Worm (Caenorhabditis elegans) whole organism, L4 larva: Measurements from ENCODE around the gene moc-6.

Source experiments
- F10B5.3 ChIP-seq: sonication (generic microtip); optimal IDR thresholded peaks from 2 replicates; lab custom pipeline; 2016; ENCODE audit warnings: mild to moderate bottlenecking, missing genetic modification characterization, missing compliant biosample characterization
- F44E2.7 ChIP-seq: fragments of 200-800 bp; sonication (Bioruptor generic); IDR thresholded peaks from 2 replicates; pipeline ENCODE4 v2.1.2; 2022; ENCODE audit warnings: missing genetic modification characterization, missing compliant biosample characterization
- F49E8.2 ChIP-seq: sonication (generic microtip); optimal IDR thresholded peaks from 2 replicates; lab custom pipeline; 2016; ENCODE audit warnings: missing compliant biosample characterization, mild to moderate bottlenecking, missing genetic modification characterization, borderline replicate concordance
- T20F7.1 ChIP-seq: fragments of 200-800 bp; sonication (Bioruptor generic); optimal IDR thresholded peaks from 2 replicates; lab custom pipeline; 2018; ENCODE audit warnings: mild to moderate bottlenecking, missing genetic modification characterization, missing compliant biosample characterization
- Y105C5A.15 ChIP-seq: fragments of 200-800 bp; sonication (Bioruptor generic); IDR thresholded peaks from 2 replicates; pipeline ENCODE4 v1.3.6; 2022; ENCODE audit warnings: missing genetic modification characterization, missing compliant biosample characterization
- ZK546.5 ChIP-seq, 2 experiments: sonication (generic microtip); optimal IDR thresholded peaks; 2 replicates each; lab custom pipeline; 2017; ENCODE audit warnings: missing biosample characterization in 2 of 2, missing genetic modification characterization in 2 of 2
- aha-1 ChIP-seq: fragments of 150-350 bp; peaks from one replicate; lab custom pipeline; 2014; ENCODE audit warnings: missing biosample characterization, missing genetic modification characterization
- ceh-32 ChIP-seq: sonication (generic microtip); optimal IDR thresholded peaks from 2 replicates; lab custom pipeline; 2016; ENCODE audit warnings: mild to moderate bottlenecking, missing genetic modification characterization, missing compliant biosample characterization; ENCODE audit not compliant: poor library complexity
- cey-2 ChIP-seq: sonication (generic microtip); optimal IDR thresholded peaks from 3 replicates; lab custom pipeline; 2017; ENCODE audit warnings: missing genetic modification characterization, mild to moderate bottlenecking, missing compliant biosample characterization, antibody characterized with exemption, borderline replicate concordance; ENCODE audit not compliant: insufficient read depth
- daf-16 ChIP-seq, 3 experiments: sonication (generic microtip); optimal IDR thresholded peaks; 2 replicates each; lab custom pipeline; 2016 to 2017; ENCODE audit warnings: missing genetic modification characterization in 3 of 3, missing genetic modification reagents in 3 of 3, mild to moderate bottlenecking in 2 of 3, missing compliant biosample characterization in 2 of 3, missing biosample characterization in 1 of 3, moderate library complexity in 1 of 3
- daf-19 ChIP-seq: fragments of 200-800 bp; sonication (Bioruptor generic); conservative IDR thresholded peaks from 2 replicates; pipeline ENCODE4 v1.3.6; 2022; ENCODE audit warnings: missing genetic modification characterization, missing compliant biosample characterization
- daf-8 ChIP-seq: fragments of 200-800 bp; sonication (Bioruptor generic); IDR thresholded peaks from 2 replicates; pipeline ENCODE4 v1.3.6; 2022; ENCODE audit warnings: missing genetic modification characterization, missing compliant biosample characterization
- dmd-9 ChIP-seq: fragments of 200-800 bp; sonication (Bioruptor generic); IDR thresholded peaks from 2 replicates; pipeline ENCODE4 v1.3.6; 2022; ENCODE audit warnings: missing genetic modification reagents, missing genetic modification characterization, missing compliant biosample characterization
- dpl-1 ChIP-seq: fragments of 150-350 bp; optimal IDR thresholded peaks from 2 replicates; lab custom pipeline; 2014; ENCODE audit warnings: missing biosample characterization, missing genetic modification reagents, missing genetic modification characterization
- duxl-1 ChIP-seq: sonication (generic microtip); optimal IDR thresholded peaks from 2 replicates; lab custom pipeline; 2016; ENCODE audit warnings: mild to moderate bottlenecking, missing genetic modification characterization, moderate library complexity, missing compliant biosample characterization; ENCODE audit not compliant: poor library complexity
- egl-43 ChIP-seq: fragments of 200-800 bp; sonication (Bioruptor generic); IDR thresholded peaks from 2 replicates; pipeline ENCODE4 v1.3.6; 2022; ENCODE audit warnings: missing genetic modification reagents, missing genetic modification characterization, missing compliant biosample characterization
- fkh-10 ChIP-seq: fragments of 150-350 bp; optimal IDR thresholded peaks from 2 replicates; lab custom pipeline; 2014; ENCODE audit warnings: missing biosample characterization, missing genetic modification reagents, missing genetic modification characterization
- gei-8 ChIP-seq: fragments of 200-800 bp; sonication (Bioruptor generic); optimal IDR thresholded peaks from 2 replicates; lab custom pipeline; 2018; ENCODE audit warnings: mild to moderate bottlenecking, missing genetic modification characterization, missing compliant biosample characterization
- hif-1 ChIP-seq, 2 experiments: sonication (generic microtip); optimal IDR thresholded peaks; 2 replicates each; lab custom pipeline; 2016 to 2017; ENCODE audit warnings: missing compliant biosample characterization in 2 of 2, missing genetic modification characterization in 2 of 2, missing genetic modification reagents in 2 of 2, missing genotype in 2 of 2, mild to moderate bottlenecking in 1 of 2
- hlh-11 ChIP-seq: fragments of 200-800 bp; sonication (Bioruptor generic); optimal IDR thresholded peaks from 2 replicates; lab custom pipeline; 2018; ENCODE audit warnings: mild to moderate bottlenecking, missing genetic modification characterization, missing compliant biosample characterization
- hlh-30 ChIP-seq: sonication (generic microtip); optimal IDR thresholded peaks from 2 replicates; lab custom pipeline; 2017; ENCODE audit warnings: antibody characterized with exemption, mild to moderate bottlenecking, missing genetic modification characterization, missing compliant biosample characterization; ENCODE audit not compliant: insufficient read depth
- jun-1 ChIP-seq: fragments of 150-350 bp; optimal IDR thresholded peaks from 2 replicates; lab custom pipeline; 2014; ENCODE audit warnings: missing biosample characterization, missing genetic modification reagents, missing genetic modification characterization
- lim-7 ChIP-seq: fragments of 200-800 bp; sonication (Bioruptor generic); IDR thresholded peaks from 2 replicates; pipeline ENCODE4 v1.3.6; 2022; ENCODE audit warnings: missing genetic modification characterization, missing compliant biosample characterization
- lin-38 ChIP-seq: fragments of 200-800 bp; sonication (Bioruptor generic); IDR thresholded peaks from 2 replicates; pipeline ENCODE4 v1.3.6; 2022; ENCODE audit warnings: missing genetic modification reagents, missing genetic modification characterization, missing compliant biosample characterization
- lin-39 ChIP-seq: fragments of 150-350 bp; optimal IDR thresholded peaks from 2 replicates; lab custom pipeline; 2014; ENCODE audit warnings: missing biosample characterization, missing genetic modification reagents, missing genetic modification characterization
- lir-3 ChIP-seq: sonication (generic microtip); optimal IDR thresholded peaks from 2 replicates; lab custom pipeline; 2016; ENCODE audit warnings: mild to moderate bottlenecking, missing genetic modification characterization, missing compliant biosample characterization
- lsy-2 ChIP-seq, 2 experiments: fragments of 150-350 bp in 1 of 2; sonication (generic microtip) in 1 of 2; optimal IDR thresholded peaks; 2 replicates each; lab custom pipeline; 2014 to 2017; ENCODE audit warnings: missing biosample characterization in 2 of 2, missing genetic modification characterization in 2 of 2
- mep-1 ChIP-seq: fragments of 150-350 bp; sonication (generic microtip); optimal IDR thresholded peaks from 3 replicates; lab custom pipeline; 2014; ENCODE audit warnings: missing biosample characterization, missing genetic modification characterization
- mes-2 ChIP-seq: sonication (generic microtip); optimal IDR thresholded peaks from 2 replicates; lab custom pipeline; 2016; ENCODE audit warnings: missing genotype, mild to moderate bottlenecking, missing genetic modification characterization, missing compliant biosample characterization; ENCODE audit not compliant: poor library complexity, severe bottlenecking
- nhr-11 ChIP-seq: fragments of 150-350 bp; optimal IDR thresholded peaks from 2 replicates; lab custom pipeline; 2014; ENCODE audit warnings: missing biosample characterization, missing genetic modification characterization
- nhr-111 ChIP-seq: fragments of 200-800 bp; sonication (Bioruptor generic); optimal IDR thresholded peaks from 2 replicates; lab custom pipeline; 2018; ENCODE audit warnings: mild to moderate bottlenecking, missing genetic modification characterization, missing compliant biosample characterization
- nhr-25 ChIP-seq: sonication (generic microtip); optimal IDR thresholded peaks from 2 replicates; lab custom pipeline; 2017; ENCODE audit warnings: missing genetic modification characterization, mild to moderate bottlenecking, missing compliant biosample characterization, antibody characterized with exemption, moderate library complexity, borderline replicate concordance; ENCODE audit not compliant: insufficient read depth
- nhr-77 ChIP-seq: fragments of 150-350 bp; optimal IDR thresholded peaks from 2 replicates; lab custom pipeline; 2014; ENCODE audit warnings: missing biosample characterization, missing genetic modification characterization
- set-16 ChIP-seq: fragments of 200-800 bp; sonication (Bioruptor generic); IDR thresholded peaks from 2 replicates; pipeline ENCODE4 v1.3.6; 2022; ENCODE audit warnings: missing genetic modification reagents, missing genetic modification characterization, missing compliant biosample characterization
- snpc-1.2 ChIP-seq: fragments of 200-800 bp; sonication (Bioruptor generic); IDR thresholded peaks from 2 replicates; pipeline ENCODE4 v1.3.6; 2022; ENCODE audit warnings: missing genetic modification reagents, missing genetic modification characterization, missing compliant biosample characterization
- snpc-4 ChIP-seq: fragments of 150-350 bp; optimal IDR thresholded peaks from 2 replicates; lab custom pipeline; 2014; ENCODE audit warnings: missing biosample characterization, missing genetic modification characterization
- tra-1 ChIP-seq: fragments of 200-800 bp; sonication (Bioruptor generic); IDR thresholded peaks from 2 replicates; pipeline ENCODE4 v1.3.6; 2022; ENCODE audit warnings: missing genetic modification reagents, missing genetic modification characterization, missing compliant biosample characterization
- unc-39 ChIP-seq: sonication (generic microtip); optimal IDR thresholded peaks from 2 replicates; lab custom pipeline; 2017; ENCODE audit warnings: missing biosample characterization, missing genetic modification characterization
- unc-62 ChIP-seq, 3 experiments: fragments of 150-350 bp in 1 of 3; sonication (generic microtip); optimal IDR thresholded peaks in 2 of 3; peaks in 1 of 3; 1 replicate in 1 of 3; 2 replicates in 2 of 3; lab custom pipeline; 2014 to 2017; ENCODE audit warnings: missing biosample characterization in 3 of 3, missing genetic modification characterization in 3 of 3, missing genetic modification reagents in 3 of 3, missing genotype in 1 of 3
- vab-7 ChIP-seq: fragments of 200-800 bp; sonication (Bioruptor generic); IDR thresholded peaks from 2 replicates; pipeline ENCODE4 v1.3.6; 2022; ENCODE audit warnings: missing genetic modification reagents, missing genetic modification characterization, missing compliant biosample characterization
- zfp-2 ChIP-seq: sonication (generic microtip); optimal IDR thresholded peaks from 2 replicates; lab custom pipeline; 2016; ENCODE audit warnings: mild to moderate bottlenecking, missing genetic modification characterization, missing compliant biosample characterization
- zip-11 ChIP-seq: fragments of 200-800 bp; sonication (Bioruptor generic); IDR thresholded peaks from 2 replicates; pipeline ENCODE4 v1.3.6; 2022; ENCODE audit warnings: missing genetic modification characterization, missing compliant biosample characterization

The moc-6 gene

ce11 chrIII:5169699-5170098 is 26.1 kb upstream of the moc-6 start, which contains the start of gene ulp-1:
Gene ulp-1 (minus strand): TSS chrIII:5169799.
- TF ChIP-seq lin-38 (GFP tag; lab: Robert Waterston, UW) (peak; percentile 24; the same call in 1 of the 2 replicates), vab-7 (GFP tag; lab: Robert Waterston, UW) (no peak), gei-8 (GFP tag; lab: Kevin White, UChicago) (no peak), hlh-11 (tag; lab: Kevin White, UChicago) (no peak), duxl-1 (tag; lab: Kevin White, UChicago) (no peak), F49E8.2 (tag; lab: Kevin White, UChicago) (no peak), ZK546.5 (tag; optimal IDR thresholded peaks at IDR 0.05; lab: Kevin White, UChicago) (no peak), jun-1 (no peak), nhr-77 (tag; lab: Kevin White, UChicago) (no peak), F10B5.3 (tag; lab: Kevin White, UChicago) (peak; percentile 14)

ce11 chrIII:5171945-5172344 is 23.8 kb upstream of the moc-6 start, which contains the start of gene prp-19:
Gene prp-19 (minus strand): TSS chrIII:5172045.
- TF ChIP-seq aha-1 (tag; lab: Kevin White, UChicago) (peak; percentile 74), egl-43 (GFP tag; lab: Robert Waterston, UW) (no peak), mes-2 (tag; lab: Kevin White, UChicago) (no peak)
- TF ChIP-seq, all 104 proteins: peak for 1

- TF ChIP-seq snpc-1.2 (GFP tag; lab: Robert Waterston, UW) (peak; percentile 75), nhr-111 (no peak), hif-1 (tag; optimal IDR thresholded peaks at IDR 0.05; lab: Kevin White, UChicago) (peak in 1 of 2 experiments; percentile 96), zip-11 (GFP tag; lab: Robert Waterston, UW) (no peak), cey-2 (tag; lab: Kevin White, UChicago) (no peak), lir-3 (peak; percentile 4), F10B5.3 (tag; lab: Kevin White, UChicago) (no peak), lim-7 (GFP tag; lab: Robert Waterston, UW) (peak; percentile 58; the same call in 1 of the 2 replicates), daf-16 (GFP tag; optimal IDR thresholded peaks at IDR 0.05; lab: Kevin White, UChicago) (peak in 1 of 2 experiments; percentile 71), daf-16 (tag; optimal IDR thresholded peaks at IDR 0.05; lab: Kevin White, UChicago) (peak; percentile 42), mep-1 (tag; lab: Kevin White, UChicago) (peak; percentile 92), gei-8 (GFP tag; lab: Kevin White, UChicago) (no peak), dmd-9 (GFP tag; lab: Robert Waterston, UW) (peak; percentile 97), lin-38 (GFP tag; lab: Robert Waterston, UW) (peak; percentile 99), set-16 (GFP tag; lab: Robert Waterston, UW) (peak; percentile 68), fkh-10 (GFP tag; lab: Kevin White, UChicago) (peak; percentile 24), unc-39 (tag; lab: Kevin White, UChicago) (no peak), nhr-77 (tag; lab: Kevin White, UChicago) (peak; percentile 87), lin-39 (tag; lab: Kevin White, UChicago) (no peak), Y105C5A.15 (GFP tag; lab: Robert Waterston, UW) (peak; percentile 87; the same call in 1 of the 2 replicates), lsy-2 (tag; optimal IDR thresholded peaks at IDR 0.05; lab: Kevin White, UChicago) (peak; percentile 72 to 92), ceh-32 (tag; lab: Kevin White, UChicago) (no peak), unc-62 (GFP tag; optimal IDR thresholded peaks at IDR 0.05 in 1 of 2; lab: Kevin White, UChicago) (peak in 1 of 2 experiments; percentile 91), unc-62 (tag; optimal IDR thresholded peaks at IDR 0.05; lab: Kevin White, UChicago) (no peak), snpc-4 (no peak), zfp-2 (peak; percentile 40), F44E2.7 (GFP tag; lab: Robert Waterston, UW) (no peak), daf-8 (no peak), hlh-30 (peak; percentile 71), nhr-11 (tag; lab: Kevin White, UChicago) (peak; percentile 84), ZK546.5 (tag; optimal IDR thresholded peaks at IDR 0.05; lab: Kevin White, UChicago) (no peak), T20F7.1 (peak; percentile 86), tra-1 (GFP tag; lab: Robert Waterston, UW) (peak; percentile 97), nhr-25 (tag; lab: Kevin White, UChicago) (peak; percentile 71), daf-19 (0 out of 2 replicates have a peak, but pooled peaks have one; percentile 55), jun-1 (no peak), mes-2 (tag; lab: Kevin White, UChicago) (peak; percentile 100), dpl-1 (GFP tag; lab: Kevin White, UChicago) (peak; percentile 88)
These were observed 23.3 kb upstream of the moc-6 start, which contains the start of gene K10D2.5 for ce11 chrIII:5172470-5172869. Gene K10D2.5 (plus strand): TSS chrIII:5172720.
